Worm (Caenorhabditis elegans): ENCODE results near the gene chat-1.

chat-1 gene

ce11 chrIV:4407055-4407461 lies 40.1 kb upstream of the chat-1 start (continued):
- TF ChIP-seq egrh-3 (GFP tag; IDR thresholded peaks at IDR 0.05) (peak; percentile 77), egl-18 (GFP tag; IDR thresholded peaks at IDR 0.05) (no peak), B0336.3 (GFP tag; IDR thresholded peaks at IDR 0.05) (no peak), mes-4 (tag; optimal IDR thresholded peaks at IDR 0.05) (no peak), C06A6.2 (GFP tag; conservative IDR thresholded peaks at IDR 0.05) (no peak), nhr-80 (tag; optimal IDR thresholded peaks at IDR 0.05) (peak; percentile 60), nfya-1 (tag; optimal IDR thresholded peaks at IDR 0.05; ENCODE audit: borderline replicate concordance, insufficient read depth) (no peak), hsf-1 (GFP tag; IDR thresholded peaks at IDR 0.05) (no peak), attf-5 (GFP tag; optimal IDR thresholded peaks at IDR 0.05) (peak; percentile 13), hrde-1 (tag; optimal IDR thresholded peaks at IDR 0.05; ENCODE audit: borderline replicate concordance) (no peak)

ce11 chrIV:4408714-4409113 lies 38.4 kb upstream of the chat-1 start:
- TF ChIP-seq die-1 (tag; optimal IDR thresholded peaks at IDR 0.05) (no peak), attf-5 (GFP tag; optimal IDR thresholded peaks at IDR 0.05) (peak; percentile 10), cebp-1 (GFP tag; IDR thresholded peaks at IDR 0.05) (no peak), cebp-1 (tag; optimal IDR thresholded peaks at IDR 0.05) (peak; percentile 28), ztf-22 (GFP tag; optimal IDR thresholded peaks at IDR 0.05) (peak; percentile 5), athp-1 (tag; optimal IDR thresholded peaks at IDR 0.05) (no peak), cebp-2 (GFP tag; IDR thresholded peaks at IDR 0.05) (no peak), F33H1.4 (GFP tag; IDR thresholded peaks at IDR 0.05) (no peak), madf-3 (GFP tag; IDR thresholded peaks at IDR 0.05) (0 out of 2 replicates have a peak, but pooled peaks have one; percentile 12), ztf-26 (tag; optimal IDR thresholded peaks at IDR 0.05) (peak; percentile 20), zfh-2 (GFP tag; conservative IDR thresholded peaks at IDR 0.05) (peak; percentile 58; the same call in 1 of the 2 replicates), tbp1 (GFP tag; optimal IDR thresholded peaks at IDR 0.05) (peak; percentile 6), snpc-3.4 (tag; optimal IDR thresholded peaks at IDR 0.05) (no peak), Y95B8A.8 (GFP tag; IDR thresholded peaks at IDR 0.05) (0 out of 2 replicates have a peak, but pooled peaks have one; percentile 20), repo-1 (tag; optimal IDR thresholded peaks at IDR 0.05) (peak; percentile 7), egl-44 (GFP tag; IDR thresholded peaks at IDR 0.05) (0 out of 2 replicates have a peak, but pooled peaks have one; percentile 51), fkh-3 (tag; optimal IDR thresholded peaks at IDR 0.05) (no peak), chd-7 (tag; optimal IDR thresholded peaks at IDR 0.05) (peak; percentile 17), lsy-27 (tag; optimal IDR thresholded peaks at IDR 0.05; ENCODE audit: borderline replicate concordance, insufficient read depth) (no peak), dox-1 (GFP tag; IDR thresholded peaks at IDR 0.05) (0 out of 2 replicates have a peak, but pooled peaks have one; percentile 36), ekl-4 (GFP tag; IDR thresholded peaks at IDR 0.05) (no peak)

- no peak for TF ChIP-seq repo-1 (tag; optimal IDR thresholded peaks at IDR 0.05)
- TF ChIP-seq let-607 (tag; optimal IDR thresholded peaks at IDR 0.05): no peak
- no peak for TF ChIP-seq lsy-27 (tag; optimal IDR thresholded peaks at IDR 0.05; ENCODE audit: borderline replicate concordance, insufficient read depth)
- no peak for TF ChIP-seq dpff-1 (tag; optimal IDR thresholded peaks at IDR 0.05)
- TF ChIP-seq sptf-2 (GFP tag; optimal IDR thresholded peaks at IDR 0.05): no peak
- TF ChIP-seq nfyb-1 (GFP tag; IDR thresholded peaks at IDR 0.05): no peak
- TF ChIP-seq F52B5.7 (tag; optimal IDR thresholded peaks at IDR 0.05): no peak
- no peak for TF ChIP-seq nfya-1 (tag; optimal IDR thresholded peaks at IDR 0.05; ENCODE audit: borderline replicate concordance, insufficient read depth)
- TF ChIP-seq lin-40 (tag; optimal IDR thresholded peaks at IDR 0.05): no peak
- no peak for TF ChIP-seq ccch-3 (GFP tag; optimal IDR thresholded peaks at IDR 0.05)
- TF ChIP-seq rcor-1 (GFP tag; IDR thresholded peaks at IDR 0.05): no peak
- TF ChIP-seq mcd-1 (GFP tag; IDR thresholded peaks at IDR 0.05): no peak
- TF ChIP-seq F33H1.4 (GFP tag; IDR thresholded peaks at IDR 0.05): no peak
- TF ChIP-seq C06A6.2 (GFP tag; conservative IDR thresholded peaks at IDR 0.05): no peak
- no peak for TF ChIP-seq pbrm-1 (GFP tag; IDR thresholded peaks at IDR 0.05)
- no peak for TF ChIP-seq B0336.3 (GFP tag; IDR thresholded peaks at IDR 0.05)
- no peak for TF ChIP-seq ets-4 (GFP tag; optimal IDR thresholded peaks at IDR 0.05)
- no peak for TF ChIP-seq nhr-27 (tag; optimal IDR thresholded peaks at IDR 0.05)
- TF ChIP-seq pha-4 (tag; optimal IDR thresholded peaks at IDR 0.05): no peak
- TF ChIP-seq attf-5 (GFP tag; optimal IDR thresholded peaks at IDR 0.05): no peak
Observed at ce11 chrIV:4410526-4410925, 36.6 kb upstream of the chat-1 start.

All from whole organism, young adult.